Fruit fly (Drosophila melanogaster): ENCODE measurements around the gene CG9521.

The CG9521 gene

DNA sequence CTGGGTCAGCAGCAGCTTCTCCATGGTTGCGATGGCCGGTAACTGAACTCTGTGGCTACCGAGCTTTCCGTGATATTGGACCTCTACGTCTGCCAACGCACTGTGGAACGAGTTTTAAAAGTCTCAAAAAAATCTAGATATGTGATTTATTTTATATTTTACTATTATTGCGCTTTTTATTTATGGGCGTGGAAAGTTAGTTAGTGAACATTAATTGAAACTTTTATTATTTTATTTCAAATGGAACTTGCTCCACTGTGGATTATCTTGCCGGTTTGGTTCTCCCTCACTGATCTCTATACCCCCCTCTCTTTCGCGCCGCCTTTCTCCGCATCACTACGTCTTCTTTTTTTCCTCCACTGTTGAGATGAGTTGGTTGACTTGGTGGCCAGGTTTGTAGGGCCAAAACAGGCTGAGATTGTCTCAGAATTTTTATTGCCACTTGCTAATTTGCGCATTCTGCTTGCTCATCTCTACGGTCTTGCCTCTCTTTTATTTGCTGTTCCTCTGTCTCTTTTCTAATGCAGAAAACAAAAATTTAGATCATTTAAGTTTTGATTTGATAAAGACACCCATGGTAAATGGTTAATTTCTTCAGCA, 4.2 kb downstream of the CG9521 start, which contains the start of gene CG9522 (continued):
- TF ChIP-seq GATAe (GFP tag; conservative IDR thresholded peaks at IDR 0.05) (peak; percentile 11; the same call in 1 of the 2 replicates), fru (optimal IDR thresholded peaks at IDR 0.05) (no peak), al (GFP tag; IDR thresholded peaks at IDR 0.05) (peak; percentile 66; the same call in 1 of the 2 replicates), CG17186 (GFP tag; optimal IDR thresholded peaks at IDR 0.05) (no peak), CG14710 (tag; optimal IDR thresholded peaks at IDR 0.05) (peak; percentile 67), CG13123 (GFP tag; optimal IDR thresholded peaks at IDR 0.05) (peak; percentile 3), CG10147 (GFP tag; optimal IDR thresholded peaks at IDR 0.05) (peak; percentile 61), wdn (GFP tag; IDR thresholded peaks at IDR 0.05) (peak; percentile 58; the same call in 1 of the 2 replicates), Oli (tag; optimal IDR thresholded peaks at IDR 0.05) (peak; percentile 72), slbo (GFP tag; IDR thresholded peaks at IDR 0.05) (peak; percentile 76), rib (GFP tag; IDR thresholded peaks at IDR 0.05) (0 out of 2 replicates have a peak, but pooled peaks have one; percentile 17), CG18011 (GFP tag; optimal IDR thresholded peaks at IDR 0.05) (peak; percentile 8), CG14441 (GFP tag; IDR thresholded peaks at IDR 0.05) (peak; percentile 39; the same call in 1 of the 2 replicates), CG13775 (GFP tag; optimal IDR thresholded peaks at IDR 0.05) (peak; percentile 55), CG12659 (GFP tag; optimal IDR thresholded peaks at IDR 0.05) (peak; percentile 55), D19A (tag; optimal IDR thresholded peaks at IDR 0.05) (peak; percentile 74), chm (GFP tag; IDR thresholded peaks at IDR 0.05) (peak; percentile 83), ranshi (GFP tag; IDR thresholded peaks at IDR 0.05) (peak; percentile 60), CG10979 (tag; optimal IDR thresholded peaks at IDR 0.05) (peak; percentile 85), stc (GFP tag; IDR thresholded peaks at IDR 0.05) (peak; percentile 36; the same call in 1 of the 2 replicates), Dek (tag; optimal IDR thresholded peaks at IDR 0.05) (peak; percentile 34), HmgZ (tag; optimal IDR thresholded peaks at IDR 0.05) (peak; percentile 33), jigr1 (GFP tag; IDR thresholded peaks at IDR 0.05) (no peak), zfh2 (GFP tag; optimal IDR thresholded peaks at IDR 0.05) (peak; percentile 3), shn (GFP tag; optimal IDR thresholded peaks at IDR 0.05) (no peak), bowl (GFP tag; IDR thresholded peaks at IDR 0.05) (peak; percentile 33; the same call in 1 of the 2 replicates), amos (GFP tag; IDR thresholded peaks at IDR 0.05; ENCODE audit: partially characterized antibody) (no peak), CG6813 (GFP tag; optimal IDR thresholded peaks at IDR 0.05) (peak; percentile 67), eve (GFP tag; optimal IDR thresholded peaks at IDR 0.05) (peak in 1 of 2 experiments; percentile 72), CG2116 (GFP tag; optimal IDR thresholded peaks at IDR 0.05) (peak; percentile 20), CG18262 (tag; optimal IDR thresholded peaks at IDR 0.05) (peak; percentile 68), CG2120 (GFP tag; optimal IDR thresholded peaks at IDR 0.05) (peak; percentile 61), CG10654 (GFP tag; optimal IDR thresholded peaks at IDR 0.05) (peak; percentile 40), Opbp (GFP tag; IDR thresholded peaks at IDR 0.05; ENCODE audit: partially characterized antibody) (no peak), CG1832 (GFP tag; optimal IDR thresholded peaks at IDR 0.05) (no peak), gcm2 (GFP tag; optimal IDR thresholded peaks at IDR 0.05) (no peak), E2f1 (GFP tag; IDR thresholded peaks at IDR 0.05) (peak; percentile 69), CG6272 (GFP tag; IDR thresholded peaks at IDR 0.05) (0 out of 2 replicates have a peak, but pooled peaks have one; percentile 27), croc (GFP tag; conservative IDR thresholded peaks at IDR 0.05) (peak; percentile 64), crc (GFP tag; optimal IDR thresholded peaks at IDR 0.05) (peak; percentile 11), ATbp (GFP tag; optimal IDR thresholded peaks at IDR 0.05) (peak; percentile 82), CG12942 (GFP tag; optimal IDR thresholded peaks at IDR 0.05) (peak; percentile 7), grau (tag; optimal IDR thresholded peaks at IDR 0.05) (peak; percentile 71), Spps (tag; optimal IDR thresholded peaks at IDR 0.05) (peak; percentile 79), abd-A (tag; optimal IDR thresholded peaks at IDR 0.05) (no peak), Nf-YA (GFP tag; IDR thresholded peaks at IDR 0.05) (peak; percentile 67; the same call in 1 of the 2 replicates), CG30403 (GFP tag; optimal IDR thresholded peaks at IDR 0.05) (peak; percentile 50), Atf6 (GFP tag; IDR thresholded peaks at IDR 0.05) (peak; percentile 80), cg (GFP tag; optimal IDR thresholded peaks at IDR 0.05) (no peak), sug (tag; optimal IDR thresholded peaks at IDR 0.05) (peak; percentile 3)

All from whole organism, embryonic.